Worm (Caenorhabditis elegans) whole organism, L2 larva: ENCODE results near the gene ctsa-3.1.

ENCODE experiments used
- C34F6.9 ChIP-seq: fragments of 150-350 bp; optimal IDR thresholded peaks from 2 replicates; lab custom pipeline; 2014; ENCODE audit warnings: missing biosample characterization, missing genetic modification characterization
- F13H6.1 ChIP-seq: sonication (generic microtip); optimal IDR thresholded peaks from 2 replicates; lab custom pipeline; 2016; ENCODE audit warnings: missing genetic modification characterization, missing compliant biosample characterization
- R02D3.7 ChIP-seq: fragments of 150-350 bp; optimal IDR thresholded peaks from 2 replicates; lab custom pipeline; 2014; ENCODE audit warnings: missing biosample characterization, missing genetic modification characterization
- Y55F3AM.14 ChIP-seq: fragments of 200-800 bp; sonication (Bioruptor generic); optimal IDR thresholded peaks from 2 replicates; lab custom pipeline; 2018; ENCODE audit warnings: mild to moderate bottlenecking, missing genetic modification characterization, missing compliant biosample characterization
- ZK546.5 ChIP-seq: sonication (generic microtip); optimal IDR thresholded peaks from 2 replicates; lab custom pipeline; 2017; ENCODE audit warnings: missing biosample characterization, missing genetic modification characterization
- alr-1 ChIP-seq: fragments of 150-350 bp; optimal IDR thresholded peaks from 2 replicates; lab custom pipeline; 2014; ENCODE audit warnings: missing biosample characterization, missing genetic modification characterization
- aly-2 ChIP-seq: fragments of 150-350 bp; optimal IDR thresholded peaks from 2 replicates; lab custom pipeline; 2014; ENCODE audit warnings: missing biosample characterization, missing genetic modification characterization
- ama-1 ChIP-seq: fragments of 150-350 bp; optimal IDR thresholded peaks from 2 replicates; lab custom pipeline; 2018; ENCODE audit warnings: inconsistent platforms
- blmp-1 ChIP-seq: sonication (generic microtip); optimal IDR thresholded peaks from 2 replicates; lab custom pipeline; 2017; ENCODE audit warnings: missing genetic modification characterization, mild to moderate bottlenecking, missing compliant biosample characterization, antibody characterized with exemption, moderate library complexity; ENCODE audit not compliant: insufficient read depth
- ceh-16 ChIP-seq: fragments of 150-350 bp; optimal IDR thresholded peaks from 2 replicates; lab custom pipeline; 2014; ENCODE audit warnings: missing biosample characterization, missing genetic modification characterization
- ceh-82 ChIP-seq: fragments of 150-350 bp; optimal IDR thresholded peaks from 2 replicates; lab custom pipeline; 2014; ENCODE audit warnings: missing biosample characterization, missing genetic modification characterization
- crh-2 ChIP-seq: sonication (generic microtip); optimal IDR thresholded peaks from 2 replicates; lab custom pipeline; 2017; ENCODE audit warnings: missing biosample characterization, missing genetic modification characterization
- dmd-4 ChIP-seq: sonication (generic microtip); optimal IDR thresholded peaks from 2 replicates; lab custom pipeline; 2017; ENCODE audit warnings: missing biosample characterization, missing genetic modification characterization
- egl-27 ChIP-seq: sonication (generic microtip); optimal IDR thresholded peaks from 3 replicates; lab custom pipeline; 2017; ENCODE audit warnings: missing biosample characterization, missing genetic modification reagents, missing genetic modification characterization
- elt-1 ChIP-seq: fragments of 150-350 bp; optimal IDR thresholded peaks from 2 replicates; lab custom pipeline; 2014; ENCODE audit warnings: missing biosample characterization, missing genetic modification characterization
- elt-3 ChIP-seq: sonication (generic microtip); optimal IDR thresholded peaks from 2 replicates; lab custom pipeline; 2017; ENCODE audit warnings: missing biosample characterization, missing genetic modification characterization
- fos-1 ChIP-seq: fragments of 150-350 bp; optimal IDR thresholded peaks from 2 replicates; lab custom pipeline; 2014; ENCODE audit warnings: missing biosample characterization, missing genetic modification characterization
- gmeb-1 ChIP-seq: fragments of 150-350 bp; optimal IDR thresholded peaks from 2 replicates; lab custom pipeline; 2014; ENCODE audit warnings: missing biosample characterization, missing genetic modification characterization
- lin-11 ChIP-seq: fragments of 150-350 bp; sonication (generic microtip); optimal IDR thresholded peaks from 2 replicates; lab custom pipeline; 2014; ENCODE audit warnings: missing biosample characterization, missing genetic modification characterization, inconsistent platforms, mixed read lengths
- lin-13 ChIP-seq: fragments of 150-350 bp; optimal IDR thresholded peaks from 2 replicates; lab custom pipeline; 2014; ENCODE audit warnings: missing biosample characterization, missing genetic modification reagents, missing genetic modification characterization
- lin-39 ChIP-seq: fragments of 150-350 bp; optimal IDR thresholded peaks from 2 replicates; lab custom pipeline; 2014; ENCODE audit warnings: missing biosample characterization, missing genetic modification reagents, missing genetic modification characterization
- lsy-2 ChIP-seq, 2 experiments: fragments of 150-350 bp in 1 of 2; sonication (generic microtip) in 1 of 2; optimal IDR thresholded peaks; 2 replicates each; lab custom pipeline; 2014 to 2017; ENCODE audit warnings: missing biosample characterization in 2 of 2, missing genetic modification characterization in 2 of 2
- mab-5 ChIP-seq: fragments of 150-350 bp; optimal IDR thresholded peaks from 2 replicates; lab custom pipeline; 2014; ENCODE audit warnings: missing biosample characterization, missing genetic modification characterization
- mbf-1 ChIP-seq: sonication (generic microtip); optimal IDR thresholded peaks from 2 replicates; lab custom pipeline; 2017; ENCODE audit warnings: missing biosample characterization, missing genetic modification characterization
- mdl-1 ChIP-seq, 2 experiments: fragments of 150-350 bp in 1 of 2; sonication (generic microtip) in 1 of 2; optimal IDR thresholded peaks; 2 replicates each; lab custom pipeline; 2017; ENCODE audit warnings: missing biosample characterization in 2 of 2, missing genetic modification characterization in 2 of 2
- nhr-10 ChIP-seq: sonication (generic microtip); optimal IDR thresholded peaks from 2 replicates; lab custom pipeline; 2017; ENCODE audit warnings: missing biosample characterization, missing genetic modification characterization
- nhr-11 ChIP-seq: fragments of 150-350 bp; optimal IDR thresholded peaks from 2 replicates; lab custom pipeline; 2014; ENCODE audit warnings: missing biosample characterization, missing genetic modification characterization
- nhr-12 ChIP-seq: fragments of 150-350 bp; optimal IDR thresholded peaks from 2 replicates; lab custom pipeline; 2014; ENCODE audit warnings: missing biosample characterization, missing genetic modification characterization
- nhr-129 ChIP-seq: fragments of 150-350 bp; optimal IDR thresholded peaks from 2 replicates; lab custom pipeline; 2014; ENCODE audit warnings: missing biosample characterization, missing genetic modification characterization
- nhr-21 ChIP-seq: fragments of 150-350 bp; optimal IDR thresholded peaks from 2 replicates; lab custom pipeline; 2014; ENCODE audit warnings: missing biosample characterization, missing genetic modification characterization
- nhr-23 ChIP-seq: fragments of 150-350 bp; optimal IDR thresholded peaks from 2 replicates; lab custom pipeline; 2014; ENCODE audit warnings: missing biosample characterization, missing genetic modification reagents, missing genetic modification characterization
- nhr-237 ChIP-seq: fragments of 150-350 bp; optimal IDR thresholded peaks from 2 replicates; lab custom pipeline; 2014; ENCODE audit warnings: missing biosample characterization, missing genetic modification characterization
- nhr-25 ChIP-seq: fragments of 150-350 bp; sonication (generic microtip); optimal IDR thresholded peaks from 3 replicates; lab custom pipeline; 2014; ENCODE audit warnings: missing biosample characterization, missing genetic modification characterization
- nhr-6 ChIP-seq: fragments of 150-350 bp; optimal IDR thresholded peaks from 2 replicates; lab custom pipeline; 2014; ENCODE audit warnings: missing biosample characterization, missing genetic modification characterization
- nhr-77 ChIP-seq: fragments of 150-350 bp; optimal IDR thresholded peaks from 2 replicates; lab custom pipeline; 2014; ENCODE audit warnings: missing biosample characterization, missing genetic modification characterization
- peb-1 ChIP-seq: fragments of 150-350 bp; optimal IDR thresholded peaks from 2 replicates; lab custom pipeline; 2014; ENCODE audit warnings: missing biosample characterization, missing genetic modification characterization
- sem-4 ChIP-seq: fragments of 150-350 bp; optimal IDR thresholded peaks from 2 replicates; lab custom pipeline; 2014; ENCODE audit warnings: missing biosample characterization, missing genetic modification reagents, missing genetic modification characterization
- skn-1 ChIP-seq: sonication (generic microtip); optimal IDR thresholded peaks from 2 replicates; lab custom pipeline; 2017; ENCODE audit warnings: missing biosample characterization, missing genetic modification characterization
- sma-3 ChIP-seq: sonication (generic microtip); optimal IDR thresholded peaks from 2 replicates; lab custom pipeline; 2016; ENCODE audit warnings: missing genetic modification reagents, missing genetic modification characterization, missing compliant biosample characterization
- sma-9 ChIP-seq, 2 experiments: fragments of 150-350 bp in 1 of 2; sonication (generic microtip) in 1 of 2; optimal IDR thresholded peaks; 2 replicates each; lab custom pipeline; 2014 to 2016; ENCODE audit warnings: missing genetic modification characterization in 2 of 2, mild to moderate bottlenecking in 1 of 2, missing biosample characterization in 1 of 2, missing compliant biosample characterization in 1 of 2, missing genetic modification reagents in 1 of 2, moderate library complexity in 1 of 2
- snpc-4 ChIP-seq: fragments of 150-350 bp; optimal IDR thresholded peaks from 2 replicates; lab custom pipeline; 2014; ENCODE audit warnings: missing biosample characterization, missing genetic modification characterization
- unc-39 ChIP-seq: fragments of 150-350 bp; optimal IDR thresholded peaks from 2 replicates; lab custom pipeline; 2014; ENCODE audit warnings: missing biosample characterization, missing genetic modification characterization
- unc-55 ChIP-seq: fragments of 150-350 bp; sonication (generic microtip); optimal IDR thresholded peaks from 3 replicates; lab custom pipeline; 2014; ENCODE audit warnings: missing biosample characterization, missing genetic modification reagents, missing genetic modification characterization
- unc-62 ChIP-seq: fragments of 150-350 bp; optimal IDR thresholded peaks from 2 replicates; lab custom pipeline; 2014; ENCODE audit warnings: missing biosample characterization, missing genetic modification reagents, missing genetic modification characterization
- zag-1 ChIP-seq: fragments of 150-350 bp; optimal IDR thresholded peaks from 2 replicates; lab custom pipeline; 2014; ENCODE audit warnings: missing biosample characterization, missing genetic modification characterization
- ztf-1 ChIP-seq: fragments of 200-800 bp; sonication (Bioruptor generic); conservative IDR thresholded peaks from 2 replicates; pipeline ENCODE4 v1.3.6; 2022; ENCODE audit warnings: missing genetic modification characterization, missing compliant biosample characterization
- ztf-11 ChIP-seq: sonication (generic microtip); optimal IDR thresholded peaks from 2 replicates; lab custom pipeline; 2017; ENCODE audit warnings: missing biosample characterization, missing genetic modification characterization
- ztf-4 ChIP-seq: fragments of 150-350 bp; optimal IDR thresholded peaks from 2 replicates; lab custom pipeline; 2014; ENCODE audit warnings: missing biosample characterization, missing genetic modification characterization

The ctsa-3.1 gene

ce11 chrII:7232517-7232916, at the start of gene ctsa-3.1:
ctsa-3.1 (plus strand) TSS chrII:7232853.
- TF ChIP-seq fos-1 (tag; lab: Kevin White, UChicago): peak; percentile 77
- no peak for TF ChIP-seq lin-13 (GFP tag; lab: Kevin White, UChicago)
- TF ChIP-seq lin-11: no peak
- no peak for TF ChIP-seq R02D3.7 (tag; lab: Kevin White, UChicago)
- TF ChIP-seq nhr-25: no peak

ce11 chrII:7183493-7184272, 49.0 kb upstream of the ctsa-3.1 start, which contains the start of gene pdl-1:
pdl-1 (plus strand) TSS chrII:7183801.
- no peak for TF ChIP-seq peb-1 (tag; lab: Kevin White, UChicago)
- no peak for TF ChIP-seq nhr-237
- peak; percentile 31 for TF ChIP-seq egl-27 (tag; lab: Kevin White, UChicago)
- TF ChIP-seq ama-1: no peak
- no peak for TF ChIP-seq ceh-82 (tag; lab: Kevin White, UChicago)
- no peak for TF ChIP-seq nhr-23
- no peak for TF ChIP-seq nhr-11 (tag; lab: Kevin White, UChicago)
- no peak for TF ChIP-seq elt-1 (tag; lab: Kevin White, UChicago)
- no peak for TF ChIP-seq dmd-4 (tag; lab: Kevin White, UChicago)
- TF ChIP-seq lin-11: peak; percentile 81
- no peak for TF ChIP-seq nhr-6 (tag; lab: Kevin White, UChicago)
- peak; percentile 60 for TF ChIP-seq ztf-4
- no peak for TF ChIP-seq unc-39
- TF ChIP-seq ZK546.5 (tag; lab: Kevin White, UChicago): no peak
- TF ChIP-seq nhr-10 (tag; lab: Kevin White, UChicago): no peak
- TF ChIP-seq ztf-1: no peak
- no peak for TF ChIP-seq elt-3 (tag; lab: Kevin White, UChicago)
- peak; percentile 55 for TF ChIP-seq sma-3 (GFP tag; lab: Kevin White, UChicago)
- TF ChIP-seq mbf-1 (tag; lab: Kevin White, UChicago): no peak
- TF ChIP-seq nhr-25: no peak
- peak; percentile 68 for TF ChIP-seq gmeb-1 (tag; lab: Kevin White, UChicago)
- TF ChIP-seq fos-1 (tag; lab: Kevin White, UChicago): peak; percentile 54
- no peak for TF ChIP-seq nhr-77 (tag; lab: Kevin White, UChicago)
- TF ChIP-seq ceh-16 (tag; lab: Kevin White, UChicago): peak; percentile 41
- peak; percentile 76 for TF ChIP-seq nhr-129 (tag; lab: Kevin White, UChicago)
- peak; percentile 84 for TF ChIP-seq sma-9 (GFP tag; optimal IDR thresholded peaks at IDR 0.05; lab: Kevin White, UChicago)
- TF ChIP-seq sma-9 (tag; optimal IDR thresholded peaks at IDR 0.05; lab: Kevin White, UChicago): no peak
- peak; percentile 73 for TF ChIP-seq lin-13 (GFP tag; lab: Kevin White, UChicago)
- peak; percentile 25 for TF ChIP-seq blmp-1
- TF ChIP-seq lin-39 (tag; lab: Kevin White, UChicago): no peak
- TF ChIP-seq mab-5 (tag; lab: Kevin White, UChicago): peak; percentile 56
- TF ChIP-seq lsy-2 (tag; optimal IDR thresholded peaks at IDR 0.05; lab: Kevin White, UChicago): peak; percentile 7 to 61
- peak; percentile 63 for TF ChIP-seq Y55F3AM.14 (GFP tag; lab: Kevin White, UChicago)
- TF ChIP-seq C34F6.9 (tag; lab: Kevin White, UChicago): peak; percentile 67
- TF ChIP-seq unc-55: peak; percentile 74
- TF ChIP-seq alr-1 (tag; lab: Kevin White, UChicago): no peak
- TF ChIP-seq snpc-4 (tag; lab: Kevin White, UChicago): peak; percentile 22
- peak; percentile 35 for TF ChIP-seq crh-2 (tag; lab: Kevin White, UChicago)
- no peak for TF ChIP-seq aly-2 (tag; lab: Kevin White, UChicago)
- TF ChIP-seq nhr-21 (tag; lab: Kevin White, UChicago): peak; percentile 74
- peak; percentile 15 for TF ChIP-seq zag-1 (tag; lab: Kevin White, UChicago)
- no peak for TF ChIP-seq unc-62 (GFP tag; lab: Kevin White, UChicago)
- TF ChIP-seq nhr-12 (tag; lab: Kevin White, UChicago): no peak
- no peak for TF ChIP-seq skn-1 (tag; lab: Kevin White, UChicago)
- TF ChIP-seq F13H6.1 (tag; lab: Kevin White, UChicago): peak; percentile 65
- no peak for TF ChIP-seq ztf-11 (tag; lab: Kevin White, UChicago)
- TF ChIP-seq mdl-1 (tag; optimal IDR thresholded peaks at IDR 0.05; lab: Kevin White, UChicago): peak in 1 of 2 experiments; percentile 30
- no peak for TF ChIP-seq R02D3.7 (tag; lab: Kevin White, UChicago)
- TF ChIP-seq sem-4 (tag; lab: Kevin White, UChicago): peak; percentile 56
- TF ChIP-seq, all 48 proteins: peak for 23
